Worm (Caenorhabditis elegans) whole organism, L1 larva: ENCODE results near the gene sma-6.
A peak's percentile ranks its signal among the peaks of the same experiment; 100 is the strongest.

Source experiments
- C16A3.4 ChIP-seq: fragments of 150-350 bp; optimal IDR thresholded peaks from 2 replicates; lab custom pipeline; 2014; ENCODE audit warnings: missing biosample characterization, missing genetic modification characterization
- C34B4.2 ChIP-seq: sonication (generic microtip); optimal IDR thresholded peaks from 2 replicates; lab custom pipeline; 2017; ENCODE audit warnings: mild to moderate bottlenecking, missing genetic modification characterization, missing compliant biosample characterization
- F16B12.6 ChIP-seq: fragments of 150-350 bp; optimal IDR thresholded peaks from 2 replicates; lab custom pipeline; 2014; ENCODE audit warnings: missing biosample characterization, missing genetic modification characterization
- ceh-8 ChIP-seq: fragments of 200-800 bp; sonication (Bioruptor generic); optimal IDR thresholded peaks from 2 replicates; lab custom pipeline; 2018; ENCODE audit warnings: mild to moderate bottlenecking, missing genetic modification characterization, moderate library complexity, missing compliant biosample characterization
- ceh-88 ChIP-seq: fragments of 200-800 bp; sonication (Bioruptor generic); IDR thresholded peaks from 2 replicates; pipeline ENCODE4 v1.3.6; 2022; ENCODE audit warnings: missing genetic modification characterization, missing compliant biosample characterization
- ceh-90 ChIP-seq: sonication (generic microtip); optimal IDR thresholded peaks from 2 replicates; lab custom pipeline; 2016; ENCODE audit warnings: missing genetic modification characterization, missing compliant biosample characterization
- efl-1 ChIP-seq, 4 experiments: fragments of 150-350 bp; optimal IDR thresholded peaks in 3 of 4; peaks in 1 of 4; 1 replicate in 1 of 4; 2 replicates in 3 of 4; lab custom pipeline; 2014; ENCODE audit warnings: missing biosample characterization in 2 of 4, missing genetic modification characterization in 2 of 4, missing genetic modification reagents in 2 of 4
- efl-3 ChIP-seq: fragments of 200-800 bp; sonication (Bioruptor generic); optimal IDR thresholded peaks from 2 replicates; lab custom pipeline; 2018; ENCODE audit warnings: mild to moderate bottlenecking, missing genetic modification characterization, missing compliant biosample characterization
- egl-13 ChIP-seq: sonication (generic microtip); optimal IDR thresholded peaks from 2 replicates; lab custom pipeline; 2016; ENCODE audit warnings: missing genotype, missing genetic modification reagents, missing genetic modification characterization, missing compliant biosample characterization
- egl-27 ChIP-seq, 2 experiments: fragments of 150-350 bp in 1 of 2; sonication (generic microtip); optimal IDR thresholded peaks; 3 replicates each; lab custom pipeline; 2017 to 2018; ENCODE audit warnings: missing biosample characterization in 2 of 2, missing genetic modification characterization in 2 of 2, missing genetic modification reagents in 2 of 2
- elt-2 ChIP-seq: sonication (generic microtip); optimal IDR thresholded peaks from 2 replicates; lab custom pipeline; 2016; ENCODE audit warnings: missing genetic modification characterization, mild to moderate bottlenecking, inconsistent platforms, missing compliant biosample characterization, missing genetic modification reagents
- elt-3 ChIP-seq, 6 experiments: fragments of 150-350 bp in 1 of 6; sonication (generic microtip); optimal IDR thresholded peaks; 2 replicates each; lab custom pipeline; 2017 to 2018; ENCODE audit warnings: missing biosample characterization in 6 of 6, missing genetic modification characterization in 6 of 6, inconsistent platforms in 1 of 6
- fkh-10 ChIP-seq: sonication (generic microtip); optimal IDR thresholded peaks from 2 replicates; lab custom pipeline; 2017; ENCODE audit warnings: missing biosample characterization, missing genetic modification reagents, missing genetic modification characterization
- fkh-4 ChIP-seq: sonication (generic microtip); optimal IDR thresholded peaks from 2 replicates; lab custom pipeline; 2016; ENCODE audit warnings: missing compliant biosample characterization, missing genetic modification characterization, borderline replicate concordance
- fos-1 ChIP-seq: fragments of 150-350 bp; optimal IDR thresholded peaks from 2 replicates; lab custom pipeline; 2014; ENCODE audit warnings: missing biosample characterization, missing genetic modification characterization
- grh-1 ChIP-seq: fragments of 200-800 bp; sonication (Bioruptor generic); IDR thresholded peaks from 2 replicates; pipeline ENCODE4 v1.3.6; 2022; ENCODE audit warnings: missing genetic modification reagents, missing genetic modification characterization, missing compliant biosample characterization
- hlh-17 ChIP-seq: fragments of 200-800 bp; sonication (Bioruptor generic); optimal IDR thresholded peaks from 2 replicates; lab custom pipeline; 2018; ENCODE audit warnings: missing genetic modification characterization, mild to moderate bottlenecking, missing compliant biosample characterization, moderate library complexity, borderline replicate concordance
- hlh-4 ChIP-seq: sonication (generic microtip); optimal IDR thresholded peaks from 2 replicates; lab custom pipeline; 2016; ENCODE audit warnings: mild to moderate bottlenecking, missing genetic modification characterization, missing compliant biosample characterization
- irx-1 ChIP-seq: sonication (generic microtip); optimal IDR thresholded peaks from 2 replicates; lab custom pipeline; 2016; ENCODE audit warnings: missing genetic modification characterization, missing compliant biosample characterization
- isw-1 ChIP-seq: fragments of 200-800 bp; sonication (Bioruptor generic); IDR thresholded peaks from 2 replicates; pipeline ENCODE4 v1.3.6; 2022; ENCODE audit warnings: missing genetic modification characterization, missing compliant biosample characterization
- jun-1 ChIP-seq: fragments of 150-350 bp; optimal IDR thresholded peaks from 2 replicates; lab custom pipeline; 2014; ENCODE audit warnings: missing biosample characterization, missing genetic modification reagents, missing genetic modification characterization
- lin-13 ChIP-seq: fragments of 150-350 bp; optimal IDR thresholded peaks from 2 replicates; lab custom pipeline; 2014; ENCODE audit warnings: missing biosample characterization, missing genetic modification reagents, missing genetic modification characterization
- lin-39 ChIP-seq: fragments of 150-350 bp; optimal IDR thresholded peaks from 2 replicates; lab custom pipeline; 2014; ENCODE audit warnings: missing biosample characterization, missing genetic modification reagents, missing genetic modification characterization
- lir-3 ChIP-seq: sonication (generic microtip); optimal IDR thresholded peaks from 2 replicates; lab custom pipeline; 2016; ENCODE audit warnings: mild to moderate bottlenecking, missing genetic modification characterization, moderate library complexity, missing compliant biosample characterization; ENCODE audit not compliant: poor library complexity
- lsy-2 ChIP-seq, 2 experiments: fragments of 150-350 bp; optimal IDR thresholded peaks; 2 replicates each; lab custom pipeline; 2014; ENCODE audit warnings: missing biosample characterization in 2 of 2, missing genetic modification characterization in 2 of 2
- mef-2 ChIP-seq: fragments of 150-350 bp; optimal IDR thresholded peaks from 2 replicates; lab custom pipeline; 2014; ENCODE audit warnings: missing biosample characterization, missing genetic modification characterization
- nhr-11 ChIP-seq: fragments of 150-350 bp; optimal IDR thresholded peaks from 2 replicates; lab custom pipeline; 2014; ENCODE audit warnings: missing biosample characterization, missing genetic modification characterization
- nhr-12 ChIP-seq: sonication (generic microtip); optimal IDR thresholded peaks from 2 replicates; lab custom pipeline; 2017; ENCODE audit warnings: missing biosample characterization, missing genetic modification characterization
- nhr-76 ChIP-seq: sonication (generic microtip); optimal IDR thresholded peaks from 2 replicates; lab custom pipeline; 2017; ENCODE audit warnings: missing biosample characterization, missing genetic modification characterization
- nhr-84 ChIP-seq: sonication (generic microtip); optimal IDR thresholded peaks from 2 replicates; lab custom pipeline; 2017; ENCODE audit warnings: missing biosample characterization, missing genetic modification characterization
- nhr-90 ChIP-seq: sonication (generic microtip); optimal IDR thresholded peaks from 2 replicates; lab custom pipeline; 2016; ENCODE audit warnings: mild to moderate bottlenecking, missing genetic modification characterization, missing compliant biosample characterization; ENCODE audit not compliant: poor library complexity
- pax-3 ChIP-seq: fragments of 200-800 bp; sonication (Bioruptor generic); optimal IDR thresholded peaks from 2 replicates; lab custom pipeline; 2018; ENCODE audit warnings: mild to moderate bottlenecking, missing genetic modification characterization, moderate library complexity, missing compliant biosample characterization
- pqm-1 ChIP-seq: sonication (generic microtip); optimal IDR thresholded peaks from 3 replicates; lab custom pipeline; 2017; ENCODE audit warnings: missing biosample characterization, missing genetic modification characterization
- snu-23 ChIP-seq: sonication (generic microtip); optimal IDR thresholded peaks from 2 replicates; lab custom pipeline; 2016; ENCODE audit warnings: missing genetic modification characterization, missing compliant biosample characterization
- sox-4 ChIP-seq: sonication (generic microtip); optimal IDR thresholded peaks from 2 replicates; lab custom pipeline; 2016; ENCODE audit warnings: missing genetic modification characterization, missing compliant biosample characterization
- sup-37 ChIP-seq: fragments of 200-800 bp; sonication (Bioruptor generic); optimal IDR thresholded peaks from 2 replicates; lab custom pipeline; 2018; ENCODE audit warnings: mild to moderate bottlenecking, missing genetic modification characterization, missing compliant biosample characterization
- swsn-7 ChIP-seq: sonication (generic microtip); optimal IDR thresholded peaks from 2 replicates; lab custom pipeline; 2016; ENCODE audit warnings: missing genetic modification characterization, missing compliant biosample characterization
- tlp-1 ChIP-seq: fragments of 150-350 bp; optimal IDR thresholded peaks from 2 replicates; lab custom pipeline; 2014; ENCODE audit warnings: missing biosample characterization, missing genetic modification characterization
- unc-86 ChIP-seq: sonication (generic microtip); optimal IDR thresholded peaks from 2 replicates; lab custom pipeline; 2016; ENCODE audit warnings: missing genetic modification characterization, missing compliant biosample characterization
- unc-98 ChIP-seq: fragments of 200-800 bp; sonication (Bioruptor generic); IDR thresholded peaks from 2 replicates; pipeline ENCODE4 v1.3.6; 2022; ENCODE audit warnings: missing genetic modification characterization, missing compliant biosample characterization
- vab-15 ChIP-seq: sonication (generic microtip); optimal IDR thresholded peaks from 2 replicates; lab custom pipeline; 2017; ENCODE audit warnings: missing genotype, mild to moderate bottlenecking, missing genetic modification characterization, missing compliant biosample characterization
- xbp-1 ChIP-seq: sonication (generic microtip); optimal IDR thresholded peaks from 2 replicates; lab custom pipeline; 2016; ENCODE audit warnings: missing genetic modification characterization, missing compliant biosample characterization
- zag-1 ChIP-seq: fragments of 150-350 bp; optimal IDR thresholded peaks from 2 replicates; lab custom pipeline; 2014; ENCODE audit warnings: missing biosample characterization, missing genetic modification characterization
- zip-4 ChIP-seq: fragments of 200-800 bp; sonication (Bioruptor generic); optimal IDR thresholded peaks from 2 replicates; lab custom pipeline; 2018; ENCODE audit warnings: mild to moderate bottlenecking, missing genetic modification characterization, moderate library complexity, missing compliant biosample characterization
- ztf-4 ChIP-seq: fragments of 150-350 bp; optimal IDR thresholded peaks from 2 replicates; lab custom pipeline; 2014; ENCODE audit warnings: missing biosample characterization, missing genetic modification characterization

Gene sma-6

DNA sequence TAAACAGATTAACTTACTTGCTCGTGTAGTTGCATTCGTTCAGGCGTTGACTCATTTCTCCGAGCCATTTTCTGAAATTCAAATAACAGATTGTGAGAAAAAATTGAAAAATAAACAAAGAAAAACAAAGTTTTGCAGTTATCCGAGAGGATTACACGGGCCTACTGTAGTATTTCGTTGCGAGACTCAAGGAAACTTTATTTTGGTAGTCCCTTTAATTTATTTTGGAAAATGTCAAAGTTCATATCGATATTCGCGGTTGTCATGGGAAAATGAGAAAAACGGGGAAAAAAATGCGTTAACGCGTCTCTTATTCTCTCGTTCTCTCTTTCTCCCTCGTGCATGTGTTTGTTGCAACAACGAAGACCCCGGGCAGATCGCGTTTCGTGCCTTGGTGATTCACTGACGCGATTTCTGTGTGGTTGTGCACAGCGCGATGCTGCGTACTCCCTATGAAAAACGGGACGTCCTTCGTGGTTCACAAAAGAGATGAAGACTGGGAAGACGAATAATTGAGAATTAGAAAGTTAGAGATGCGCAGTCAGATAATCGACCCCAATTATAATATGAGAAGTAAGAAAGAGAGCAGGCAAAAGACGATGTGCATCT lies 7.0 kb downstream of the sma-6 start, which contains the start of gene set-4 (continued):
- peak; percentile 73 for TF ChIP-seq F16B12.6 (tag; lab: Kevin White, UChicago)
- TF ChIP-seq elt-3 (tag; optimal IDR thresholded peaks at IDR 0.05; lab: Kevin White, UChicago): peak in 2 of 6 experiments; percentile 69 to 70
- peak; percentile 93 for TF ChIP-seq nhr-90 (tag; lab: Kevin White, UChicago)
- no peak for TF ChIP-seq ceh-90 (tag; lab: Kevin White, UChicago)
- TF ChIP-seq ztf-4: peak; percentile 87
- TF ChIP-seq fos-1: peak; percentile 95
- peak; percentile 89 for TF ChIP-seq lin-13 (GFP tag; lab: Kevin White, UChicago)
- peak; percentile 96 for TF ChIP-seq unc-86 (tag; lab: Kevin White, UChicago)
- peak; percentile 91 for TF ChIP-seq fkh-10 (GFP tag; lab: Kevin White, UChicago)
- TF ChIP-seq nhr-11: peak; percentile 71
- peak; percentile 23 for TF ChIP-seq C34B4.2 (tag; lab: Kevin White, UChicago)
- TF ChIP-seq ceh-88 (GFP tag; lab: Robert Waterston, UW): peak; percentile 70
- TF ChIP-seq lsy-2 (tag; optimal IDR thresholded peaks at IDR 0.05; lab: Kevin White, UChicago): peak; percentile 94 to 95
- TF ChIP-seq irx-1 (tag; lab: Kevin White, UChicago): peak; percentile 92
- no peak for TF ChIP-seq nhr-76 (tag; lab: Kevin White, UChicago)
- TF ChIP-seq fkh-4 (tag; lab: Kevin White, UChicago): peak; percentile 33
- peak; percentile 83 for TF ChIP-seq elt-2 (tag; lab: Kevin White, UChicago)
- TF ChIP-seq C16A3.4 (tag; lab: Kevin White, UChicago): peak; percentile 95
- TF ChIP-seq vab-15 (tag; lab: Kevin White, UChicago): no peak
- peak; percentile 71 for TF ChIP-seq sup-37 (GFP tag; lab: Kevin White, UChicago)
- peak; percentile 95 for TF ChIP-seq xbp-1
- TF ChIP-seq egl-13 (tag; lab: Kevin White, UChicago): peak; percentile 92
- peak; percentile 90 for TF ChIP-seq jun-1
- peak; percentile 97 for TF ChIP-seq snu-23 (GFP tag; lab: Kevin White, UChicago)
- TF ChIP-seq egl-27 (tag; optimal IDR thresholded peaks at IDR 0.05; lab: Kevin White, UChicago): peak; percentile 46 to 64
- TF ChIP-seq lin-39 (tag; lab: Kevin White, UChicago): peak; percentile 74
- TF ChIP-seq tlp-1 (tag; lab: Kevin White, UChicago): no peak
- no peak for TF ChIP-seq unc-98 (GFP tag; lab: Robert Waterston, UW)
- TF ChIP-seq mef-2: peak; percentile 71
- TF ChIP-seq nhr-84 (tag; lab: Kevin White, UChicago): no peak
- TF ChIP-seq hlh-17 (GFP tag; lab: Kevin White, UChicago): no peak
- peak; percentile 86 for TF ChIP-seq ceh-8
- peak; percentile 96 for TF ChIP-seq swsn-7 (tag; lab: Kevin White, UChicago)
- TF ChIP-seq efl-3 (GFP tag; lab: Kevin White, UChicago): no peak
- no peak for TF ChIP-seq hlh-4 (tag; lab: Kevin White, UChicago)
- peak; percentile 80 for TF ChIP-seq pax-3 (tag; lab: Kevin White, UChicago)
- peak; percentile 83 for TF ChIP-seq sox-4 (tag; lab: Kevin White, UChicago)
- TF ChIP-seq efl-1 (optimal IDR thresholded peaks at IDR 0.05; lab: Kevin White, UChicago): peak; percentile 91 to 92
- TF ChIP-seq efl-1 (GFP tag; optimal IDR thresholded peaks at IDR 0.05 in 1 of 2; lab: Kevin White, UChicago): peak; percentile 84 to 98
- TF ChIP-seq zip-4: peak; percentile 70
- peak; percentile 71 for TF ChIP-seq lir-3 (tag; lab: Kevin White, UChicago)
- peak; percentile 89 for TF ChIP-seq isw-1 (GFP tag; lab: Robert Waterston, UW)
- TF ChIP-seq nhr-12 (tag; lab: Kevin White, UChicago): no peak
- TF ChIP-seq pqm-1 (tag; lab: Kevin White, UChicago): no peak
- TF ChIP-seq grh-1: peak; percentile 84
- no peak for TF ChIP-seq zag-1 (tag; lab: Kevin White, UChicago)
- TF ChIP-seq, all 84 proteins: peak for 63
